Worm (Caenorhabditis elegans) whole organism, L2 larva: Measurements from ENCODE around the gene scvp-1.

Experiments
- R02D3.7 ChIP-seq: fragments of 150-350 bp; optimal IDR thresholded peaks from 2 replicates; lab custom pipeline; 2014; ENCODE audit warnings: missing biosample characterization, missing genetic modification characterization
- Y55F3AM.14 ChIP-seq: fragments of 200-800 bp; sonication (Bioruptor generic); optimal IDR thresholded peaks from 2 replicates; lab custom pipeline; 2018; ENCODE audit warnings: mild to moderate bottlenecking, missing genetic modification characterization, missing compliant biosample characterization
- alr-1 ChIP-seq: fragments of 150-350 bp; optimal IDR thresholded peaks from 2 replicates; lab custom pipeline; 2014; ENCODE audit warnings: missing biosample characterization, missing genetic modification characterization
- aly-2 ChIP-seq: fragments of 150-350 bp; optimal IDR thresholded peaks from 2 replicates; lab custom pipeline; 2014; ENCODE audit warnings: missing biosample characterization, missing genetic modification characterization
- ama-1 ChIP-seq: fragments of 150-350 bp; optimal IDR thresholded peaks from 2 replicates; lab custom pipeline; 2018; ENCODE audit warnings: inconsistent platforms
- blmp-1 ChIP-seq: sonication (generic microtip); optimal IDR thresholded peaks from 2 replicates; lab custom pipeline; 2017; ENCODE audit warnings: missing genetic modification characterization, mild to moderate bottlenecking, missing compliant biosample characterization, antibody characterized with exemption, moderate library complexity; ENCODE audit not compliant: insufficient read depth
- fos-1 ChIP-seq: fragments of 150-350 bp; optimal IDR thresholded peaks from 2 replicates; lab custom pipeline; 2014; ENCODE audit warnings: missing biosample characterization, missing genetic modification characterization
- gmeb-1 ChIP-seq: fragments of 150-350 bp; optimal IDR thresholded peaks from 2 replicates; lab custom pipeline; 2014; ENCODE audit warnings: missing biosample characterization, missing genetic modification characterization
- lin-39 ChIP-seq: fragments of 150-350 bp; optimal IDR thresholded peaks from 2 replicates; lab custom pipeline; 2014; ENCODE audit warnings: missing biosample characterization, missing genetic modification reagents, missing genetic modification characterization
- lsy-2 ChIP-seq, 2 experiments: fragments of 150-350 bp in 1 of 2; sonication (generic microtip) in 1 of 2; optimal IDR thresholded peaks; 2 replicates each; lab custom pipeline; 2014 to 2017; ENCODE audit warnings: missing biosample characterization in 2 of 2, missing genetic modification characterization in 2 of 2
- mab-5 ChIP-seq: fragments of 150-350 bp; optimal IDR thresholded peaks from 2 replicates; lab custom pipeline; 2014; ENCODE audit warnings: missing biosample characterization, missing genetic modification characterization
- nhr-10 ChIP-seq: sonication (generic microtip); optimal IDR thresholded peaks from 2 replicates; lab custom pipeline; 2017; ENCODE audit warnings: missing biosample characterization, missing genetic modification characterization
- nhr-11 ChIP-seq: fragments of 150-350 bp; optimal IDR thresholded peaks from 2 replicates; lab custom pipeline; 2014; ENCODE audit warnings: missing biosample characterization, missing genetic modification characterization
- nhr-129 ChIP-seq: fragments of 150-350 bp; optimal IDR thresholded peaks from 2 replicates; lab custom pipeline; 2014; ENCODE audit warnings: missing biosample characterization, missing genetic modification characterization
- nhr-21 ChIP-seq: fragments of 150-350 bp; optimal IDR thresholded peaks from 2 replicates; lab custom pipeline; 2014; ENCODE audit warnings: missing biosample characterization, missing genetic modification characterization
- nhr-23 ChIP-seq: fragments of 150-350 bp; optimal IDR thresholded peaks from 2 replicates; lab custom pipeline; 2014; ENCODE audit warnings: missing biosample characterization, missing genetic modification reagents, missing genetic modification characterization
- nhr-237 ChIP-seq: fragments of 150-350 bp; optimal IDR thresholded peaks from 2 replicates; lab custom pipeline; 2014; ENCODE audit warnings: missing biosample characterization, missing genetic modification characterization
- nhr-25 ChIP-seq: fragments of 150-350 bp; sonication (generic microtip); optimal IDR thresholded peaks from 3 replicates; lab custom pipeline; 2014; ENCODE audit warnings: missing biosample characterization, missing genetic modification characterization
- peb-1 ChIP-seq: fragments of 150-350 bp; optimal IDR thresholded peaks from 2 replicates; lab custom pipeline; 2014; ENCODE audit warnings: missing biosample characterization, missing genetic modification characterization
- sma-9 ChIP-seq, 2 experiments: fragments of 150-350 bp in 1 of 2; sonication (generic microtip) in 1 of 2; optimal IDR thresholded peaks; 2 replicates each; lab custom pipeline; 2014 to 2016; ENCODE audit warnings: missing genetic modification characterization in 2 of 2, mild to moderate bottlenecking in 1 of 2, missing biosample characterization in 1 of 2, missing compliant biosample characterization in 1 of 2, missing genetic modification reagents in 1 of 2, moderate library complexity in 1 of 2
- snpc-4 ChIP-seq: fragments of 150-350 bp; optimal IDR thresholded peaks from 2 replicates; lab custom pipeline; 2014; ENCODE audit warnings: missing biosample characterization, missing genetic modification characterization
- unc-55 ChIP-seq: fragments of 150-350 bp; sonication (generic microtip); optimal IDR thresholded peaks from 3 replicates; lab custom pipeline; 2014; ENCODE audit warnings: missing biosample characterization, missing genetic modification reagents, missing genetic modification characterization
- unc-62 ChIP-seq: fragments of 150-350 bp; optimal IDR thresholded peaks from 2 replicates; lab custom pipeline; 2014; ENCODE audit warnings: missing biosample characterization, missing genetic modification reagents, missing genetic modification characterization
- ztf-4 ChIP-seq: fragments of 150-350 bp; optimal IDR thresholded peaks from 2 replicates; lab custom pipeline; 2014; ENCODE audit warnings: missing biosample characterization, missing genetic modification characterization

Gene scvp-1

ce11 chrV:10889036-10889435 lies 42.1 kb downstream of the scvp-1 start, which contains the start of gene F32D8.11:
Gene F32D8.11, minus strand, starts transcription at chrV:10889136.
- TF ChIP-seq alr-1 (no peak), unc-55 (GFP tag; lab: Kevin White, UChicago) (no peak), snpc-4 (tag; lab: Kevin White, UChicago) (no peak), peb-1 (tag; lab: Kevin White, UChicago) (no peak)

- TF ChIP-seq sma-9 (GFP tag; optimal IDR thresholded peaks at IDR 0.05; lab: Kevin White, UChicago) (peak; percentile 11), sma-9 (tag; optimal IDR thresholded peaks at IDR 0.05; lab: Kevin White, UChicago) (no peak), nhr-23 (no peak)
Observed at ce11 chrV:10888153-10888552, 42.9 kb downstream of the scvp-1 start.

DNA sequence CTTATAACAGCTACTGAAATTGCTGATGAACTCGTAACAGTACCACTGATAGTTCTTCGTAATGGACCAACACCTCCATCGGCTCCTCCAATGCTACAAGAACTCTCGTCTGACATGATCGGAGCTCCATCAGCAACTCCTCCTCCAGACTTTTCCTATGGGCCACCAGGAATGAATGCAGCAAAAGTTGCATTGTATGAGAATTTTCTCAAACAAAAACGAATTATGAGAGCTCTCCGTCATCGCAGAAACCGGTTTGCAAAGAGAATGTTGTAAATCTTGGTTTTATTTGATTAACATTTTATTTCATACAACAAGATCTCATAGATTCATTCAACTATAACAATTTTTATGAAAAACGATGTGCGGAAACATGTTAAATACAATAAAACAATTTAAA lies 43.5 kb downstream of the scvp-1 start:
- TF ChIP-seq nhr-23, result no peak
- no peak for TF ChIP-seq ztf-4 (tag; lab: Kevin White, UChicago)
- no peak for TF ChIP-seq unc-62 (GFP tag; lab: Kevin White, UChicago)
- peak; percentile 83 for TF ChIP-seq Y55F3AM.14 (GFP tag; lab: Kevin White, UChicago)
- no peak for TF ChIP-seq R02D3.7 (tag; lab: Kevin White, UChicago)

- TF ChIP-seq sma-9 (GFP tag; optimal IDR thresholded peaks at IDR 0.05; lab: Kevin White, UChicago) (peak; percentile 16), sma-9 (tag; optimal IDR thresholded peaks at IDR 0.05; lab: Kevin White, UChicago) (no peak), nhr-25 (peak; percentile 19), blmp-1 (peak; percentile 71), nhr-21 (tag; lab: Kevin White, UChicago) (peak; percentile 39), Y55F3AM.14 (GFP tag; lab: Kevin White, UChicago) (no peak)
- TF ChIP-seq, all 48 proteins: peak for 4
Observed at ce11 chrV:10886405-10886887, 44.6 kb downstream of the scvp-1 start, which contains the start of gene F32D8.3. Gene F32D8.3, plus strand, starts transcription at chrV:10886837.

DNA sequence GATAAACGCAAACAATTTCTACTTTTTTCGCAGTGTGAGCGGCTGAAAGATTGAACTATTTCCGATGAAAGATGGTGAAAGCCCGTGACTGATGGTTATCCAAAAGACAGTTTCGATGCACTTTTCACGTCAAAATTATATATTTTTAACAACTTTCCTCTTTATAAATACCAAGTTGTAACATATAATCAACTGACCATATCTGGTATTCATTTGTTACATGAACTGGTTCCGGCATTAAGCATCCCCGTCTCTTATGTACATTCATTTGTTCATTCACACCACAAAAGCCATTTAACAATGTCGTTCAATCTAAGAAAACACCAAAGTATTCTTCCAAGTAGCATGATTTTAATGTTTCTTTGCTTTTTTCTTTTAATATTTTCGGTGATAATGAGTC lies 47.6 kb downstream of the scvp-1 start, which contains the start of gene F32D8.2:
Gene F32D8.2 (plus strand): TSS at position 301 of the 400 bp plus-strand sequence.
- TF ChIP-seq unc-62 (GFP tag; lab: Kevin White, UChicago) (no peak), aly-2 (no peak), fos-1 (tag; lab: Kevin White, UChicago) (no peak), lin-39 (tag; lab: Kevin White, UChicago) (no peak), Y55F3AM.14 (GFP tag; lab: Kevin White, UChicago) (no peak), alr-1 (no peak), sma-9 (GFP tag; optimal IDR thresholded peaks at IDR 0.05; lab: Kevin White, UChicago) (no peak), sma-9 (tag; optimal IDR thresholded peaks at IDR 0.05; lab: Kevin White, UChicago) (no peak), ama-1 (lab: Kevin White, UChicago) (no peak), gmeb-1 (tag; lab: Kevin White, UChicago) (no peak), mab-5 (tag; lab: Kevin White, UChicago) (no peak), lsy-2 (tag; optimal IDR thresholded peaks at IDR 0.05; lab: Kevin White, UChicago) (no peak), nhr-11 (tag; lab: Kevin White, UChicago) (no peak), nhr-237 (no peak), nhr-129 (no peak), nhr-10 (tag; lab: Kevin White, UChicago) (no peak)
